Worm (Caenorhabditis elegans) whole organism, L1 larva: ENCODE measurements around the gene nep-6.
"Not testable (repeated sequence)": the region's sequence is repeated elsewhere in the genome, so short reads cannot be mapped to it uniquely, and the experiment has no call there.

Experiments
- F16B12.6 ChIP-seq: fragments of 150-350 bp; optimal IDR thresholded peaks from 2 replicates; lab custom pipeline; 2014; ENCODE audit warnings: missing biosample characterization, missing genetic modification characterization
- Y116A8C.19 ChIP-seq: sonication (generic microtip); optimal IDR thresholded peaks from 2 replicates; lab custom pipeline; 2016; ENCODE audit warnings: missing compliant biosample characterization, missing genetic modification characterization, borderline replicate concordance
- aha-1 ChIP-seq: fragments of 150-350 bp; optimal IDR thresholded peaks from 2 replicates; lab custom pipeline; 2014; ENCODE audit warnings: missing biosample characterization, missing genetic modification characterization
- alr-1 ChIP-seq: fragments of 200-800 bp; sonication (Bioruptor generic); optimal IDR thresholded peaks from 2 replicates; lab custom pipeline; 2018; ENCODE audit warnings: borderline replicate concordance, mild to moderate bottlenecking, missing genetic modification characterization, missing compliant biosample characterization
- ceh-63 ChIP-seq: fragments of 200-800 bp; sonication (Bioruptor generic); optimal IDR thresholded peaks from 2 replicates; lab custom pipeline; 2018; ENCODE audit warnings: mild to moderate bottlenecking, missing genetic modification characterization, missing compliant biosample characterization
- ceh-8 ChIP-seq: fragments of 200-800 bp; sonication (Bioruptor generic); optimal IDR thresholded peaks from 2 replicates; lab custom pipeline; 2018; ENCODE audit warnings: mild to moderate bottlenecking, missing genetic modification characterization, moderate library complexity, missing compliant biosample characterization
- ceh-88 ChIP-seq: fragments of 200-800 bp; sonication (Bioruptor generic); IDR thresholded peaks from 2 replicates; pipeline ENCODE4 v1.3.6; 2022; ENCODE audit warnings: missing genetic modification characterization, missing compliant biosample characterization
- dpl-1 ChIP-seq, 3 experiments: fragments of 150-350 bp in 2 of 3; sonication (generic microtip) in 1 of 3; optimal IDR thresholded peaks; 2 replicates each; lab custom pipeline; 2014 to 2017; ENCODE audit warnings: missing biosample characterization in 3 of 3, missing genetic modification characterization in 3 of 3, missing genetic modification reagents in 3 of 3
- efl-1 ChIP-seq, 4 experiments: fragments of 150-350 bp; optimal IDR thresholded peaks in 3 of 4; peaks in 1 of 4; 1 replicate in 1 of 4; 2 replicates in 3 of 4; lab custom pipeline; 2014; ENCODE audit warnings: missing biosample characterization in 2 of 4, missing genetic modification characterization in 2 of 4, missing genetic modification reagents in 2 of 4
- efl-3 ChIP-seq: fragments of 200-800 bp; sonication (Bioruptor generic); optimal IDR thresholded peaks from 2 replicates; lab custom pipeline; 2018; ENCODE audit warnings: mild to moderate bottlenecking, missing genetic modification characterization, missing compliant biosample characterization
- egl-13 ChIP-seq: sonication (generic microtip); optimal IDR thresholded peaks from 2 replicates; lab custom pipeline; 2016; ENCODE audit warnings: missing genotype, missing genetic modification reagents, missing genetic modification characterization, missing compliant biosample characterization
- egl-27 ChIP-seq, 2 experiments: fragments of 150-350 bp in 1 of 2; sonication (generic microtip); optimal IDR thresholded peaks; 3 replicates each; lab custom pipeline; 2017 to 2018; ENCODE audit warnings: missing biosample characterization in 2 of 2, missing genetic modification characterization in 2 of 2, missing genetic modification reagents in 2 of 2
- fkh-10 ChIP-seq: sonication (generic microtip); optimal IDR thresholded peaks from 2 replicates; lab custom pipeline; 2017; ENCODE audit warnings: missing biosample characterization, missing genetic modification reagents, missing genetic modification characterization
- fkh-4 ChIP-seq: sonication (generic microtip); optimal IDR thresholded peaks from 2 replicates; lab custom pipeline; 2016; ENCODE audit warnings: missing compliant biosample characterization, missing genetic modification characterization, borderline replicate concordance
- fkh-8 ChIP-seq: sonication (generic microtip); optimal IDR thresholded peaks from 2 replicates; lab custom pipeline; 2016; ENCODE audit warnings: mild to moderate bottlenecking, missing genetic modification characterization, missing compliant biosample characterization
- irx-1 ChIP-seq: sonication (generic microtip); optimal IDR thresholded peaks from 2 replicates; lab custom pipeline; 2016; ENCODE audit warnings: missing genetic modification characterization, missing compliant biosample characterization
- lin-14 ChIP-seq: fragments of 200-800 bp; sonication (Bioruptor generic); optimal IDR thresholded peaks from 2 replicates; lab custom pipeline; 2018; ENCODE audit warnings: mild to moderate bottlenecking, missing genetic modification characterization, moderate library complexity, missing compliant biosample characterization
- lin-15B ChIP-seq: fragments of 150-350 bp; sonication (generic microtip); optimal IDR thresholded peaks from 3 replicates; lab custom pipeline; 2014; ENCODE audit warnings: missing biosample characterization, missing genetic modification characterization
- lin-35 ChIP-seq, 2 experiments: fragments of 150-350 bp; optimal IDR thresholded peaks; 2 replicates each; lab custom pipeline; 2014; ENCODE audit warnings: missing biosample characterization in 2 of 2, missing genetic modification characterization in 2 of 2, missing genetic modification reagents in 2 of 2
- lin-39 ChIP-seq: fragments of 150-350 bp; optimal IDR thresholded peaks from 2 replicates; lab custom pipeline; 2014; ENCODE audit warnings: missing biosample characterization, missing genetic modification reagents, missing genetic modification characterization
- mab-9 ChIP-seq: fragments of 200-800 bp; sonication (Bioruptor generic); IDR thresholded peaks from 2 replicates; pipeline ENCODE4 v1.3.6; 2022; ENCODE audit warnings: missing genetic modification reagents, missing genetic modification characterization, missing compliant biosample characterization
- nhr-237 ChIP-seq: fragments of 150-350 bp; optimal IDR thresholded peaks from 2 replicates; lab custom pipeline; 2014; ENCODE audit warnings: missing biosample characterization, missing genetic modification characterization
- nhr-77 ChIP-seq: fragments of 150-350 bp; optimal IDR thresholded peaks from 2 replicates; lab custom pipeline; 2014; ENCODE audit warnings: missing biosample characterization, missing genetic modification characterization
- pax-3 ChIP-seq: fragments of 200-800 bp; sonication (Bioruptor generic); optimal IDR thresholded peaks from 2 replicates; lab custom pipeline; 2018; ENCODE audit warnings: mild to moderate bottlenecking, missing genetic modification characterization, moderate library complexity, missing compliant biosample characterization
- pqm-1 ChIP-seq: sonication (generic microtip); optimal IDR thresholded peaks from 3 replicates; lab custom pipeline; 2017; ENCODE audit warnings: missing biosample characterization, missing genetic modification characterization
- skn-1 ChIP-seq: fragments of 150-350 bp; optimal IDR thresholded peaks from 2 replicates; lab custom pipeline; 2014; ENCODE audit warnings: missing biosample characterization, missing genetic modification characterization
- sox-4 ChIP-seq: sonication (generic microtip); optimal IDR thresholded peaks from 2 replicates; lab custom pipeline; 2016; ENCODE audit warnings: missing genetic modification characterization, missing compliant biosample characterization
- sup-37 ChIP-seq: fragments of 200-800 bp; sonication (Bioruptor generic); optimal IDR thresholded peaks from 2 replicates; lab custom pipeline; 2018; ENCODE audit warnings: mild to moderate bottlenecking, missing genetic modification characterization, missing compliant biosample characterization
- tbx-2 ChIP-seq: sonication (generic microtip); optimal IDR thresholded peaks from 2 replicates; lab custom pipeline; 2016; ENCODE audit warnings: missing genetic modification characterization, missing compliant biosample characterization
- ztf-4 ChIP-seq: fragments of 150-350 bp; optimal IDR thresholded peaks from 2 replicates; lab custom pipeline; 2014; ENCODE audit warnings: missing biosample characterization, missing genetic modification characterization

nep-6 gene

ce11 chrII:3460048-3460447, 43.4 kb downstream of the nep-6 start, which contains the start of gene C16C8.7:
Gene C16C8.7 (minus strand): TSS chrII:3460148.
- no peak for TF ChIP-seq lin-15B
- TF ChIP-seq ceh-63 (GFP tag; lab: Kevin White, UChicago): no peak
- no peak for TF ChIP-seq Y116A8C.19 (tag; lab: Kevin White, UChicago)
- no peak for TF ChIP-seq pqm-1
- TF ChIP-seq fkh-4 (tag; lab: Kevin White, UChicago): no peak
- no peak for TF ChIP-seq pax-3
- no peak for TF ChIP-seq ceh-88 (GFP tag; lab: Robert Waterston, UW)
- no peak for TF ChIP-seq nhr-77 (tag; lab: Kevin White, UChicago)
- TF ChIP-seq aha-1 (tag; lab: Kevin White, UChicago): no peak
- TF ChIP-seq alr-1 (tag; lab: Kevin White, UChicago): no peak
- no peak for TF ChIP-seq mab-9 (GFP tag; lab: Robert Waterston, UW)
- no peak for TF ChIP-seq efl-1 (optimal IDR thresholded peaks at IDR 0.05; lab: Kevin White, UChicago)
- TF ChIP-seq efl-1 (GFP tag; optimal IDR thresholded peaks at IDR 0.05 in 1 of 2; lab: Kevin White, UChicago): no peak
- TF ChIP-seq fkh-8 (tag; lab: Kevin White, UChicago): no peak
- TF ChIP-seq ceh-8 (GFP tag; lab: Kevin White, UChicago): no peak
- no peak for TF ChIP-seq lin-39 (tag; lab: Kevin White, UChicago)
- TF ChIP-seq sox-4 (tag; lab: Kevin White, UChicago): no peak
- no peak for TF ChIP-seq irx-1 (tag; lab: Kevin White, UChicago)

- TF ChIP-seq pax-3: no peak
- no peak for TF ChIP-seq dpl-1 (GFP tag; optimal IDR thresholded peaks at IDR 0.05; lab: Kevin White, UChicago)
- TF ChIP-seq sup-37 (GFP tag; lab: Kevin White, UChicago): no peak
- no peak for TF ChIP-seq ztf-4
- no peak for TF ChIP-seq egl-13 (tag; lab: Kevin White, UChicago)
- TF ChIP-seq lin-14: no peak
- no peak for TF ChIP-seq nhr-237 (tag; lab: Kevin White, UChicago)
- TF ChIP-seq efl-3 (GFP tag; lab: Kevin White, UChicago): no peak
- TF ChIP-seq lin-35 (GFP tag; optimal IDR thresholded peaks at IDR 0.05; lab: Kevin White, UChicago): no peak
- TF ChIP-seq egl-27 (tag; optimal IDR thresholded peaks at IDR 0.05; lab: Kevin White, UChicago): no peak
- TF ChIP-seq fkh-10 (GFP tag; lab: Kevin White, UChicago): no peak
Observed at ce11 chrII:3461586-3461985, 45.0 kb downstream of the nep-6 start, which contains the start of gene C16C8.8. Gene C16C8.8 (minus strand): TSS chrII:3461686.

DNA sequence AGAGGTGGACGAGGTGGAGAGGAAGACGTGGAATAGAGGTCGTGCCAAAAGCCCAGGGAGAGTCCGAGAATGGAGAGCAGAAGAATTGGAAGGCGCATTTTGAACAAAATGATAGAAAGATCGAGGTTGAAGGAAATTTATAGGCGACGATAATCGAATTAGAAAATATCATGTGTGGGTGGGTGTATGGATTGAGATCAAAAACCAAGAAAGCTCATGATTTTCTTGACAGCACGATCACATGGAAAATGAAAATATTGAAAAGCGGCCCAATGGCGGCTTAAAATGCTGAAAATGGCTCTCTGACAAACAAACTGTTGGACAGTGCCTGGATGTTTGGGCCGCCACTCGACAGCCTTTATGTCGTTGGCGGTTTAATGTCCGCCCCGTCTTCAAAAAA, 46.5 kb downstream of the nep-6 start, which contains the start of gene C16C8.9:
C16C8.9 (minus strand) TSS at position 101 of the 400 bp plus-strand sequence.
- TF ChIP-seq tbx-2: no peak

DNA sequence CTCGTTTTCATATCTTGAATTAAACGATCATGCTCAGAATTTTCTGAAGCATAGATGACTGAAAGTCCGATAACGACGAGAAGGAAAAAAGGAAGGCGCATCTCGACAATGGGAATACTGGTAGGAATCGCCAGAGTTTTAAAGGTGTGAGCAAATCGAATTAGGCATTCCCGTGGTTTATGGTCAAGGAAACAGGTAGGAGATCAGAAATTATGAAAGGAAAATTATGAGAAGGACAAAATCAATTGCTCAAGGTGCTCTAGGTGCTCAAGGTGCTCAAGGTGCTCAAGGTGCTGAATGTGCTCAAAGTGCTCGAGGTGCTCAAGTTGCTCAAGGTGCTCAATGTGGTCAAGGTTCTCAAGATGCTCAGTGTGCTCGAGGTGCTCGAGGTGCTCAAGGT, 48.0 kb downstream of the nep-6 start, which contains the start of gene C16C8.10:
C16C8.10 (minus strand) TSS at position 101 of the 400 bp plus-strand sequence.
- not testable (repeated sequence) for TF ChIP-seq skn-1 (tag; lab: Kevin White, UChicago); ztf-4; F16B12.6
